Worm (Caenorhabditis elegans): ENCODE measurements around the gene srd-20.

DNA sequence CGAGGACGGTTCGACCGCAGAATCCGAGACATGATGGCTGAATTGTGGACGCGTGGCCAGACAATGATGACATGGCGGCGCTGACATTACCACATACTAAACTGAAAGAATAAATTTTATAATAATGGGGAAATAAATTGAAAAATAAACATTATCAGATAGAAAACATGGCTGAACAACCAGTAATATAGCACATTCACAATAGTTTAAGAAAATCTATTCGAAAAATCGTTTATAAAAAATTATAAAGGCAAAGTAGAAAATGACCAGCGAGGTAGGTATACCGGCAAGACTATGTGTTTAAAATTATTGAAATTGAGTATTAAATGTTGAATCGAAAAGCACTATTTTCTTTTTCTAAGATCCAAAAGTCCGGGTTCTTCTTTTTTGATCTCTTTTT, 4.2 kb upstream of the srd-20 start, which contains the start of gene jamp-1:
- TF ChIP-seq ama-1 (optimal IDR thresholded peaks at IDR 0.05) (no peak), skn-1 (tag; optimal IDR thresholded peaks at IDR 0.05) (no peak), dpl-1 (GFP tag; optimal IDR thresholded peaks at IDR 0.05) (no peak), lsy-2 (tag; optimal IDR thresholded peaks at IDR 0.05) (no peak), pha-4 (GFP tag; IDR thresholded peaks at IDR 0.05) (no peak), pha-4 (tag; optimal IDR thresholded peaks at IDR 0.05) (no peak), hlh-30 (tag; optimal IDR thresholded peaks at IDR 0.05; ENCODE audit: insufficient read depth) (no peak)

All from whole organism, L4 larva.